Fruit fly (Drosophila melanogaster) whole organism, pupa: ENCODE data around the gene CG32148.

Experiments used
- CG10348 ChIP-seq: fragments of 200-800 bp; sonication (Bioruptor generic); IDR thresholded peaks from 2 replicates; pipeline ENCODE4 v1.3.6; 2022; ENCODE audit warnings: missing biosample characterization, missing genetic modification characterization
- CG12605 ChIP-seq: fragments of 200-800 bp; sonication (Bioruptor generic); IDR thresholded peaks from 2 replicates; pipeline ENCODE4 v1.3.6; 2022; ENCODE audit warnings: missing biosample characterization, missing genetic modification characterization
- CG13204 ChIP-seq: fragments of 200-800 bp; sonication (Bioruptor generic); optimal IDR thresholded peaks from 2 replicates; lab custom pipeline; 2018; ENCODE audit warnings: missing biosample characterization, mild to moderate bottlenecking, missing genetic modification characterization, moderate library complexity
- CG14655 ChIP-seq: fragments of 200-800 bp; sonication (Bioruptor generic); optimal IDR thresholded peaks from 3 replicates; lab custom pipeline; 2017; ENCODE audit warnings: mild to moderate bottlenecking, missing biosample characterization, missing genetic modification reagents, missing genetic modification characterization
- CG15710 ChIP-seq: fragments of 200-800 bp; sonication (Bioruptor generic); optimal IDR thresholded peaks from 2 replicates; lab custom pipeline; 2018; ENCODE audit warnings: missing biosample characterization, mild to moderate bottlenecking, missing genetic modification characterization, moderate library complexity
- CG17806 ChIP-seq: fragments of 200-800 bp; sonication (Bioruptor generic); optimal IDR thresholded peaks from 2 replicates; lab custom pipeline; 2018; ENCODE audit warnings: missing biosample characterization, mild to moderate bottlenecking, missing genetic modification characterization, moderate library complexity
- CG32121 ChIP-seq: fragments of 200-800 bp; sonication (Bioruptor generic); IDR thresholded peaks from 2 replicates; pipeline ENCODE4 v1.3.6; 2022; ENCODE audit warnings: missing biosample characterization, missing genetic modification characterization
- CG34367 ChIP-seq: fragments of 200-800 bp; sonication (Bioruptor generic); optimal IDR thresholded peaks from 2 replicates; lab custom pipeline; 2018; ENCODE audit warnings: missing biosample characterization, mild to moderate bottlenecking, missing genetic modification characterization
- CG4496 ChIP-seq: fragments of 200-800 bp; sonication (Bioruptor generic); IDR thresholded peaks from 3 replicates; pipeline ENCODE4 v1.3.6; 2022; ENCODE audit warnings: missing biosample characterization, missing genetic modification characterization
- CG8159 ChIP-seq: fragments of 200-800 bp; sonication (Bioruptor generic); optimal IDR thresholded peaks from 3 replicates; lab custom pipeline; 2018; ENCODE audit warnings: missing biosample characterization, mild to moderate bottlenecking, missing genetic modification characterization, moderate library complexity
- CG8301 ChIP-seq: fragments of 200-800 bp; sonication (Bioruptor generic); optimal IDR thresholded peaks from 2 replicates; lab custom pipeline; 2018; ENCODE audit warnings: missing biosample characterization, mild to moderate bottlenecking, missing genetic modification characterization
- CG9948 ChIP-seq: fragments of 200-800 bp; sonication (Bioruptor generic); optimal IDR thresholded peaks from 2 replicates; lab custom pipeline; 2018; ENCODE audit warnings: missing biosample characterization, mild to moderate bottlenecking, missing genetic modification characterization, moderate library complexity
- D1 ChIP-seq: fragments of 200-800 bp; sonication (Bioruptor generic); optimal IDR thresholded peaks from 2 replicates; lab custom pipeline; 2018; ENCODE audit warnings: missing biosample characterization, mild to moderate bottlenecking, missing genetic modification characterization, moderate library complexity
- EcR ChIP-seq: fragments of 200-800 bp; sonication (Bioruptor generic); optimal IDR thresholded peaks from 3 replicates; lab custom pipeline; 2019; ENCODE audit warnings: missing biosample characterization, missing genetic modification characterization, mild to moderate bottlenecking, moderate library complexity, missing genetic modification reagents
- Ets98B ChIP-seq: fragments of 200-800 bp; sonication (Bioruptor generic); IDR thresholded peaks from 2 replicates; pipeline ENCODE4 v1.3.6; 2022; ENCODE audit warnings: missing biosample characterization, missing genetic modification characterization
- Pif1A ChIP-seq: fragments of 200-800 bp; sonication (Bioruptor generic); optimal IDR thresholded peaks from 3 replicates; lab custom pipeline; 2016; ENCODE audit warnings: missing biosample characterization, missing genetic modification characterization
- Pif1B ChIP-seq: fragments of 200-800 bp; sonication (Bioruptor generic); optimal IDR thresholded peaks from 3 replicates; lab custom pipeline; 2016; ENCODE audit warnings: missing biosample characterization, missing genetic modification characterization
- Snoo ChIP-seq: fragments of 200-800 bp; sonication (Bioruptor generic); optimal IDR thresholded peaks from 3 replicates; lab custom pipeline; 2017; ENCODE audit warnings: missing biosample characterization, mild to moderate bottlenecking, missing genetic modification characterization, inconsistent platforms
- fd96Ca ChIP-seq: fragments of 200-800 bp; sonication (Bioruptor generic); IDR thresholded peaks from 3 replicates; pipeline ENCODE4 v1.3.6; 2022; ENCODE audit warnings: missing biosample characterization, missing genetic modification characterization
- gl ChIP-seq: fragments of 200-800 bp; sonication (Bioruptor generic); optimal IDR thresholded peaks from 2 replicates; lab custom pipeline; 2018; ENCODE audit warnings: missing biosample characterization, mild to moderate bottlenecking, missing genetic modification characterization
- rn ChIP-seq: fragments of 200-800 bp; sonication (Bioruptor generic); IDR thresholded peaks from 2 replicates; pipeline ENCODE4 v1.3.6; 2022; ENCODE audit warnings: missing biosample characterization, missing genetic modification characterization

CG32148 gene

DNA sequence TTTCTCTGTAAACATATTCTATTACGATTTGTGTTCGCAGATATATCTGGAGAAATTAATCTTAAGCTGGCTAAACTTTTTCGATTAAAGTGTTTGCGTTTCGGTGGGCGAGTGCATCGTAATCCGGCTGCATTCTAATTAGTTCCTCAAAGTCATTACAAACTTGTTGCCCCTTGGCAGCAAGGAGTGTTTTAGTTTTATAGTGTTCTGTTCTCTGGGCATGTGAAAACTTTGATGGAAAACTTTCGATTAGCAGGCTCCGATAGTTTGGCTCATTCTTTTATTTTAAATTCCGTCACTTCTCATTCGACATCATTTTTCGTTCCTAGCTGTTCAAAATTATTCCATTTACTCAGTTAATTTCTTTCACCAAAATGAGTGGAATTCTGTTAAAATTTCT is at the start of gene CG32148:
TSS of gene CG32148 (plus strand) at position 301 of the 400 bp plus-strand sequence.
- TF ChIP-seq Pif1B (GFP tag; lab: Kevin White, UChicago): no peak

DNA sequence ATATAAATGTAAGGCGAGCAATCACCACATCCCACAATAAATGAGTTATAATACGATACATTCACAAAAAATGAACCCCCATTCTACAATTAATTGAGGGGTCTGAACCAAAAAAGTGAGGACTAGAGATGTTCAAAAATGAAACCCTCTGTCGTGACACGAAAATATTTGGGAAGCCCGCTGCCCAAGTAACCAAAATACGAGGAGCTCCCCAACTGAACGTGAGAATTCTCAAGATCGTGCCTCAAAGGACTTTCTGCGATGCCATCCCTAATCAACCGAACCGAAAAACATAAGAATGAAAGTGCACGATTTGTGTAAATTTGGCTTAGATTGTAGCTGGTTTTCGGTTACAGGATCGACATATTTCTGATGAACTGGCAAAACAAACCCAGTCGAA is 48.8 kb upstream of the CG32148 start, which contains the start of gene Ocho:
TSS of gene Ocho (plus strand) at position 336 of the 400 bp plus-strand sequence.
- TF ChIP-seq CG9948 (no peak), CG13204 (GFP tag; lab: Kevin White, UChicago) (no peak), CG10348 (GFP tag; lab: Robert Waterston, UW) (no peak), rn (GFP tag; lab: Robert Waterston, UW) (no peak), fd96Ca (GFP tag; lab: Robert Waterston, UW) (no peak), CG8301 (tag; lab: Kevin White, UChicago) (no peak)

DNA sequence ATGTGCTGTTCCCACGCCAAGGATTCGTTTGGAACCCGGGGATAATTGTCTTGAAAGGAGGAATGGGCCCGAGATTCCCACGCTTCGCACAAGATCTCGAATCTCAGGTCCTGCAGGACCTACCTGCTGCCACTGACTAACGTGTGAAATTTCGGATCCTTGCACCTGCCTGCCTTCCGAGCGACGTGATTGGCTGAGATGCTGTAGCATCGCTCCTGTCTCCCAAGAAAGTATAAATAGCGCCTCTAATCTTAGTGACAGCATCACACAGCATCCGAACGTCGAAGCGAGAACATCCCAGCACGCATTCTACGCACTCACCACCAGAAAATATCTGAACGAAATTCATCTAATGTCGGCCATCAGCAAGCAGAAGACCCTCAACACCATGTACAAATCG is 48.3 kb upstream of the CG32148 start:
- TF ChIP-seq Pif1A (no peak), CG17806 (tag; lab: Kevin White, UChicago) (no peak), CG13204 (GFP tag; lab: Kevin White, UChicago) (no peak), CG14655 (GFP tag; lab: Kevin White, UChicago) (no peak)

DNA sequence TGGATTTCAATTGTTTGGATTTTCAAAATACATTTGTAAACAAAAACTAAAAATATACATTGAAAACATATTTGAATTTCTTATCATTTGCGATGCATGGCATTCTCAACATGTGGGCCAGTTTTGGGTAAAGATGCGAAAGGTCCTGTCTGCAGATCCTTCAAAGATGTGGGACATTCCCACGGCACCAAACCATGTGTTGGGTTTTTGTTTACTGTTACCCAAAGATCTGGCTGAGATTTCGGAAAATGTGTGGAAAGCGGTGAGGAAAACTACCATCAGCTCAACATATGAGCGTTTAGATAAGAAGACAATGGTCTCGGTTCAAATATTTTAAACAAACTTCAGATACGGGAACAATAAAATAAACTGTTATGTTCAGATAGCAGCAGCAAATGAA is 47.3 kb upstream of the CG32148 start:
- no peak for TF ChIP-seq CG9948
- no peak for TF ChIP-seq D1
- no peak for TF ChIP-seq CG34367 (tag; lab: Kevin White, UChicago)
- no peak for TF ChIP-seq CG8301 (tag; lab: Kevin White, UChicago)
- no peak for TF ChIP-seq CG17806 (tag; lab: Kevin White, UChicago)
- TF ChIP-seq CG8159 (tag; lab: Kevin White, UChicago): no peak
- TF ChIP-seq CG10348 (GFP tag; lab: Robert Waterston, UW): no peak
- no peak for TF ChIP-seq CG15710 (tag; lab: Kevin White, UChicago)
- TF ChIP-seq CG14655 (GFP tag; lab: Kevin White, UChicago): no peak
- TF ChIP-seq rn (GFP tag; lab: Robert Waterston, UW): no peak
- no peak for TF ChIP-seq Pif1A
- TF ChIP-seq gl: no peak
- TF ChIP-seq fd96Ca (GFP tag; lab: Robert Waterston, UW): no peak
- no peak for TF ChIP-seq Pif1B (GFP tag; lab: Kevin White, UChicago)
- TF ChIP-seq EcR (GFP tag; lab: Kevin White, UChicago): no peak
- TF ChIP-seq CG13204 (GFP tag; lab: Kevin White, UChicago): no peak

DNA sequence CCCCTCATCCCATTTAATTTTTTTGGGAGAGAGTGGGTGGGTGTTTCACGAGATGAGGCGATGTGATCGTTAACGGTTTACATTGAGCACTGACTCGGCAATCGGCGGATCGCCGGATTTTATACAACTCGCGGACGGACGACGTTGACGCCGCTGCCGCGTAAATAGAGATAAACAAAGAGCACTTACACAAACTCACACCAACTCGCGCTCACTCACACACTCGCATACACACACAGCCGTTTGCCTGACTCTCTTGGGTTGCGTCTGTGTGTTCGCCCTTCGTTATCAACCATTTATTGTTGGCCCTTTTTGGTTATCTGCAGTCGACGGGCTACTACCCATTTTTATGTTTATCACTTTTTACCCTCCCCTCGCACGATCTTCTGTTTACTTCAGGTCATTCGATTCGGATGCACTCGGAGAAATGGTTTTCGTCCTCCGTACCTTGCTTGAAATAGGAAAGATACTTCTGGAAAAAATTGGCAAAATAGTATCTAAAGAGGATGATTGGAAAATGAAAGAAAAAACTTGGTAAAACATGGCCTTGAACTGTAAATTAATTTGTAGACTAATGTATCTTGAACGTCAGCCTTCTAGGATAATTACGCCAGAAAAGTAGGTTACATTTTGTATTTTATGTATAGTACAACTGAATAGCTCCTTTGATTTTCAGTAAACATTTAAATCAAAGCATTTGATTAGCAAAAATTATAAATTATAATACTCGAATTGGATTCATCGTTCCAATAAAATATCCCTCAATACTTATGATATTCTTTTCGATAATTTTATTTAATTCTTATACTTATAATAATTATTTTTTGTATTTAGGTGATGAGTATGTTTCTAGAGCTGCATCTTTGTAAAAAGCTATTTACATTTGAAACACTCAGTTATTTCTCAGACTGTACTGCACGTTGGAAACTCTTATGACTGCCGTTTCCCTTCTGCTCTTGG is 45.5 kb upstream of the CG32148 start:
- TF ChIP-seq CG14655 (GFP tag; lab: Kevin White, UChicago) (peak; percentile 63), CG32121 (GFP tag; lab: Robert Waterston, UW) (no peak), CG4496 (GFP tag; lab: Robert Waterston, UW) (peak; percentile 39; the same call in 1 of the 3 replicates), CG12605 (GFP tag; lab: Robert Waterston, UW) (no peak), CG8159 (tag; lab: Kevin White, UChicago) (peak; percentile 77), CG8301 (tag; lab: Kevin White, UChicago) (peak; percentile 2), gl (no peak), CG15710 (tag; lab: Kevin White, UChicago) (peak; percentile 73), D1 (no peak), fd96Ca (GFP tag; lab: Robert Waterston, UW) (no peak), CG9948 (peak; percentile 71), CG34367 (tag; lab: Kevin White, UChicago) (peak; percentile 21), Pif1B (GFP tag; lab: Kevin White, UChicago) (peak; percentile 27), Ets98B (GFP tag; lab: Robert Waterston, UW) (no peak; the same call in 1 of the 2 replicates), EcR (GFP tag; lab: Kevin White, UChicago) (peak; percentile 87), rn (GFP tag; lab: Robert Waterston, UW) (no peak), Snoo (tag; lab: Kevin White, UChicago) (peak; percentile 64), Pif1A (peak; percentile 21), CG10348 (GFP tag; lab: Robert Waterston, UW) (no peak), CG13204 (GFP tag; lab: Kevin White, UChicago) (peak; percentile 15), CG17806 (tag; lab: Kevin White, UChicago) (peak; percentile 29)

DNA sequence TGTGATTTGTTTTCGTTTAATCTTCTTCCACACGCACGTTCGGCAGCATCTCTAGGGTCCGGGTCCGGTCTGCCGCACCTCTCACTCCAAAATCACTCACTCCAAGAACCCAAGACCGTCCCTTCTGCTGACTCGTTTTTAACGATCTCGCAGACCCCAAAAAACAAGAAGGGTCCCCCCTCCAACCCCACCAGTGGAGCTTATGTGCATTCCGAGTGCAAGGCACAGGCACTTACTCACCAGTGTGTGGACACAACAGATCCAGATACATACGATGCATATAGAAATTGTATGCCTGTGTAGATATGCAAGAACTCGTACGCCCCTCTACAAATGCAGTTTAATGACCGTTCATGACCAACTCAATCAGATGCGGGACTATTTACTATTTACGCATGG is 44.8 kb upstream of the CG32148 start:
- no peak for TF ChIP-seq CG8159 (tag; lab: Kevin White, UChicago)
- TF ChIP-seq CG9948: no peak
- no peak for TF ChIP-seq CG15710 (tag; lab: Kevin White, UChicago)
- TF ChIP-seq CG32121 (GFP tag; lab: Robert Waterston, UW): peak; percentile 39
- no peak for TF ChIP-seq Pif1A
- no peak for TF ChIP-seq gl
- TF ChIP-seq EcR (GFP tag; lab: Kevin White, UChicago): peak; percentile 98
- TF ChIP-seq Ets98B (GFP tag; lab: Robert Waterston, UW): 0 out of 2 replicates have a peak, but pooled peaks have one; percentile 24
- TF ChIP-seq CG17806 (tag; lab: Kevin White, UChicago): no peak
- TF ChIP-seq CG13204 (GFP tag; lab: Kevin White, UChicago): peak; percentile 3
- TF ChIP-seq CG12605 (GFP tag; lab: Robert Waterston, UW): no peak
- TF ChIP-seq CG4496 (GFP tag; lab: Robert Waterston, UW): 0 out of 3 replicates have a peak, but pooled peaks have one; percentile 38
- peak; percentile 73 for TF ChIP-seq fd96Ca (GFP tag; lab: Robert Waterston, UW)
- TF ChIP-seq Snoo (tag; lab: Kevin White, UChicago): no peak
- no peak for TF ChIP-seq rn (GFP tag; lab: Robert Waterston, UW)
